Fruit fly (Drosophila melanogaster): ENCODE measurements around the gene CG1792.
A peak's percentile ranks its signal among the peaks of the same experiment; 100 is the strongest.

Gene CG1792

DNA sequence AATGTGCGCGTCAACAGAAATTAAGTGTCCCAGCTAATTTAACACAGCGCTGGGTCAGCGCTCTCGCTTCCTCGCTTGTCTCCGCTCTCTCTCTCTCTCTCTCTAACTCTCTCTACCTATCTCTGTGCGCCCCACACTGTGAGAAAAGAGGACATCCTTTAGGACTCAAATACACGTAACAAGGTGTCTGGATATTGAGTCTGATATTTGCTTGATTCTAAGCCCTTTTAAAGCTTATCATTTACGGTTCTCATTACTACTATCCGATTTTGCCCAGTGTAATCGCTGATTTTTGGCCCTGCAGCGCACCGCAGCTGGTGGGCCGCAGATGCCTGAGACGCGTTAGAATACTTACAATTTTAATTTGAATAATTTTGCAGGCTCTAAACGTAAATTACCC, 20.4 kb downstream of the CG1792 start (continued):
- TF ChIP-seq ara (GFP tag; IDR thresholded peaks at IDR 0.05): no peak
- peak; percentile 17 for TF ChIP-seq CG12219 (GFP tag; optimal IDR thresholded peaks at IDR 0.05)
- peak; percentile 37 for TF ChIP-seq CoRest (tag; optimal IDR thresholded peaks at IDR 0.05)
- TF ChIP-seq Antp (GFP tag; optimal IDR thresholded peaks at IDR 0.05): peak; percentile 30
- TF ChIP-seq Hr78 (GFP tag; optimal IDR thresholded peaks at IDR 0.05): no peak
- TF ChIP-seq Atf6 (GFP tag; IDR thresholded peaks at IDR 0.05): peak; percentile 36; the same call in 1 of the 2 replicates
- TF ChIP-seq CG6254 (GFP tag; optimal IDR thresholded peaks at IDR 0.05): no peak
- TF ChIP-seq wdn (GFP tag; IDR thresholded peaks at IDR 0.05): no peak
- TF ChIP-seq tx (GFP tag; optimal IDR thresholded peaks at IDR 0.05): peak; percentile 2
- peak; percentile 3 for TF ChIP-seq CG8944 (GFP tag; optimal IDR thresholded peaks at IDR 0.05)
- TF ChIP-seq shn (GFP tag; optimal IDR thresholded peaks at IDR 0.05): no peak
- TF ChIP-seq tap (tag; optimal IDR thresholded peaks at IDR 0.05): no peak
- no peak for TF ChIP-seq Tbp (GFP tag; optimal IDR thresholded peaks at IDR 0.05)
- TF ChIP-seq E2f1 (GFP tag; IDR thresholded peaks at IDR 0.05): 0 out of 2 replicates have a peak, but pooled peaks have one; percentile 21
- TF ChIP-seq CG17361 (GFP tag; IDR thresholded peaks at IDR 0.05): no peak
- TF ChIP-seq repo (GFP tag; optimal IDR thresholded peaks at IDR 0.05): no peak
- TF ChIP-seq Dfd (GFP tag; optimal IDR thresholded peaks at IDR 0.05): no peak
- peak; percentile 50 for TF ChIP-seq CG15269 (tag; optimal IDR thresholded peaks at IDR 0.05)
- TF ChIP-seq Sin3A (optimal IDR thresholded peaks at IDR 0.05): no peak
- peak; percentile 23; the same call in 1 of the 2 replicates for TF ChIP-seq ttk (GFP tag; IDR thresholded peaks at IDR 0.05)
- TF ChIP-seq Max (GFP tag; optimal IDR thresholded peaks at IDR 0.05): no peak
- TF ChIP-seq CG3838 (GFP tag; optimal IDR thresholded peaks at IDR 0.05): no peak
- TF ChIP-seq CG31224 (GFP tag; IDR thresholded peaks at IDR 0.05): no peak
- peak; percentile 32; the same call in 1 of the 2 replicates for TF ChIP-seq vvl (GFP tag; IDR thresholded peaks at IDR 0.05)
- TF ChIP-seq BEAF-32 (GFP tag; optimal IDR thresholded peaks at IDR 0.05): no peak
- peak; percentile 39 for TF ChIP-seq NfI (GFP tag; optimal IDR thresholded peaks at IDR 0.05)
- TF ChIP-seq nmo (GFP tag; optimal IDR thresholded peaks at IDR 0.05): peak; percentile 0
- no peak for TF ChIP-seq CG12299 (tag; optimal IDR thresholded peaks at IDR 0.05)
- peak; percentile 34 for TF ChIP-seq CG9727 (GFP tag; optimal IDR thresholded peaks at IDR 0.05)
- no peak for TF ChIP-seq wor (GFP tag; IDR thresholded peaks at IDR 0.05)
- TF ChIP-seq CG10274 (GFP tag; optimal IDR thresholded peaks at IDR 0.05): no peak
- TF ChIP-seq CG9817 (tag; optimal IDR thresholded peaks at IDR 0.05): peak; percentile 43
- TF ChIP-seq Jarid2 (GFP tag; optimal IDR thresholded peaks at IDR 0.05): no peak
- no peak for TF ChIP-seq tup (GFP tag; optimal IDR thresholded peaks at IDR 0.05)
- TF ChIP-seq Abd-B (GFP tag; optimal IDR thresholded peaks at IDR 0.05): peak; percentile 2
- no peak for TF ChIP-seq wek (GFP tag; optimal IDR thresholded peaks at IDR 0.05)
- no peak for TF ChIP-seq CG4730 (GFP tag; IDR thresholded peaks at IDR 0.05)
- TF ChIP-seq Meics (GFP tag; optimal IDR thresholded peaks at IDR 0.05): peak; percentile 50
- TF ChIP-seq Hand (GFP tag; optimal IDR thresholded peaks at IDR 0.05): peak; percentile 69
- TF ChIP-seq fd3F (GFP tag; optimal IDR thresholded peaks at IDR 0.05): peak; percentile 12
- no peak for TF ChIP-seq en (GFP tag; optimal IDR thresholded peaks at IDR 0.05)
- no peak for TF ChIP-seq rib (GFP tag; IDR thresholded peaks at IDR 0.05)
- no peak for TF ChIP-seq CG9437 (GFP tag; optimal IDR thresholded peaks at IDR 0.05)
- no peak for TF ChIP-seq disco-r (GFP tag; optimal IDR thresholded peaks at IDR 0.05)
- TF ChIP-seq CG15696 (tag; optimal IDR thresholded peaks at IDR 0.05): peak; percentile 9
- no peak for TF ChIP-seq CTCF (GFP tag; optimal IDR thresholded peaks at IDR 0.05)
- peak; percentile 48 for TF ChIP-seq Xbp1 (GFP tag; optimal IDR thresholded peaks at IDR 0.05)
- TF ChIP-seq ap (GFP tag; IDR thresholded peaks at IDR 0.05): 0 out of 2 replicates have a peak, but pooled peaks have one; percentile 36
- TF ChIP-seq crp (GFP tag; optimal IDR thresholded peaks at IDR 0.05): no peak
- TF ChIP-seq CG42726 (GFP tag; IDR thresholded peaks at IDR 0.05; ENCODE audit: partially characterized antibody): no peak
- TF ChIP-seq CG11398 (GFP tag; optimal IDR thresholded peaks at IDR 0.05): no peak
- peak; percentile 30; the same call in 1 of the 4 replicates for TF ChIP-seq Gug (GFP tag; IDR thresholded peaks at IDR 0.05)

Data from whole organism, embryonic.